Fruit fly (Drosophila melanogaster): ENCODE data around the gene CG34268.

The CG34268 gene

DNA sequence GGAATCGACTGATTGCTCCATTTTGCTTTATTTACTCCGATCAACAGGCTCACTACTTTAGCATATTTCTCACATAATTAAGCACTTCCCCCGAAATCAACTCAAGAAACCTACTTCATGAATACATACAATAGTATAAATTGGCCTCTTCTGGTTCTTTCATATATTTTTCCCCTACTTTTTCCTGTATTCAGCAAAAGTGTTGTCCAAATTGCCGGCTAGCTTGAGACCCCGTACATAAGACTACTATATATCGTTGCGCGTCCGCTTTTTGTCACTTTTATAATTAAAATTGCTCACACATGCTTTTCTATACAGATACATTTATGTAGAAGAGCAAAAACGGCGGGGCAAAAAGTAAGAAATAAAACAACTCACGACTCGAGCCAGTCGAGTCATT is 11.4 kb upstream of the CG34268 start:
- TF ChIP-seq psq (optimal IDR thresholded peaks at IDR 0.05) (no peak), usp (GFP tag; optimal IDR thresholded peaks at IDR 0.05) (no peak), Dll (optimal IDR thresholded peaks at IDR 0.05) (no peak), EcR (GFP tag; optimal IDR thresholded peaks at IDR 0.05) (no peak), CG8478 (optimal IDR thresholded peaks at IDR 0.05) (no peak), pan (optimal IDR thresholded peaks at IDR 0.05) (no peak)

DNA sequence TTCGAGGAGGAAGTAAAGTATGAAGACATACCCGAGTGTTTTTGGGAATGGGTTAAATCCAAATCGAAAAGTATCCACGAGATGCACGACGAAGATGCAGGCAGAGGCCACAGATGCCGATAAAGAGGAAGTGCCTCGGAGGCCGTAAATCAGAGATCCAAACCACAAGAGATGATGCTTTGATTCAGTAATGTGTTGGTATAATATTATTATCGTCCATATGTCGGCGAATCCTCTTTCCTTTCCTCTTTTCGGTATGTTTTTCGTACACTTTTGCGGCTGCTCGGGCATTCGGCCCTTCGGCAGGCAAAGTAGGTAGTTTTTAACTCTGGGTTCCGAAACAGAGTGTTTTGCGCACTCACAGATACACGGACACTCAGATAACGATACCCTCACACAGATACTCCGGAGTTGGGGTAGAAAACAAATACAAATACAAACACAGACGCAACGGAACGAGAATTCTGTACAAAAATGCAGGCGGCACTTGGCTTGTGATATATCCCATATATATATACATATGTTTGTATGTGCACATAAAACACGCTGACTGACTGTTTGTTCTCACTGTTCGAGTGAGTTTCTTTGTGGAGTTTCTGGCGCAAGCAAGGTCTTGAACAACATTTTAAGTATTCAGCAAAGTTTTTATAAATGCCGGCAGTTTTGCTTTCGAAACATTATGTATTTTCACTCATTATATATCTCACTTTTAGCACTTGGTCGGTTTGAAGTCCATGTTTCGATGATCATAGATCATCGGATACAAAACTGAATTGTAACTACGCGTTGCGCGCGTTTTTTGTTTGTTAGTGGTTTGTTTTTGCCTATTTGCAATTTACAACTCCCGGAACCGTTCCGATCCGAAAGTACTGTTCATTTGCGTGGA is 10.6 kb upstream of the CG34268 start:
- TF ChIP-seq EcR (GFP tag; optimal IDR thresholded peaks at IDR 0.05) (no peak), psq (optimal IDR thresholded peaks at IDR 0.05) (no peak), CG8478 (optimal IDR thresholded peaks at IDR 0.05) (no peak), pan (optimal IDR thresholded peaks at IDR 0.05) (no peak)

DNA sequence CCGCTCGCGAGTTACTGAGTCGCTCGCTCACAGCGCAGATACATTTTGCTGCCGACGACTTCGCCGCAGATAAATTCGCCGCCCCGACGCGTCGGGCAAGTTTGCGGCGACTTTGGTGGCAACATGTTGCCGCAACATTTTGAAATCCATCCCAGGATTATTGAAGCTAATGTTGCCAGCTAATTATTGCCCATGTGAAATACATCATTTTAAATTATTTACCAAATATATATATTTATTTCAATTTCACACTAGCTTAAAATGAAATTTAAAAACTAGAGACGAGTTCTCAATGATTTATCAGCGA is 10.0 kb upstream of the CG34268 start:
- TF ChIP-seq psq (optimal IDR thresholded peaks at IDR 0.05) (no peak), CG8478 (optimal IDR thresholded peaks at IDR 0.05) (no peak), Dll (optimal IDR thresholded peaks at IDR 0.05) (no peak), usp (GFP tag; optimal IDR thresholded peaks at IDR 0.05) (no peak), EcR (GFP tag; optimal IDR thresholded peaks at IDR 0.05) (no peak), pan (optimal IDR thresholded peaks at IDR 0.05) (no peak)

DNA sequence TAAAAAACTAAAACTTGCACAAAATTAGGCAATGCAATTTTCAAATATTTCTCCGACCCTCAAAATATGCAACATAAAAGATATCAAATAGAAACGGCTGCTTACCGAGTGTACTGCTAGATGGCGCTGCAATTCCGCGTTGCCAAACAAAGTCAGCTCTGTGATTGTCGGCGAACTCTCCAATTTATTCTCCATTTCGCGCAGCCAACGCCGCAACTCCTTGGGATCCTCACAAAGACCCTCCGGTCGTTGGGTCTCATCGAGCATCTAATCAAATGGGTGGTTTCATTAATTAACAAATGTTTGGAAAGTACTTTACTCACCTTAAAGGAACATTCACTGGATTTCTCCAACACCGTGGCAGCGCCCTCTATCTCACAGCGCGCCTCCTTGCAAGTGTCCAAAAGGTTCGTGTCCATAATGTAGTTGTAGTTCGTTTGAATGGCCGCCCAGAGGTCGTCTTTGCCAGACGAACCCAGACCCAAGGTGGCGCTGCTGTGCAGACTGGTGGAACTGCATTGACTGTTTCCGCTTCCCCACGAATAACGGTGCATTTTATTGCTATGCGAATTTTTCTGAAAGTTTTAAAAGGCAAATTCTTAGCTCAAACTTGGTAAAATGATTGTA is 5.1 kb downstream of the CG34268 start:
- no peak for TF ChIP-seq usp (GFP tag; optimal IDR thresholded peaks at IDR 0.05)

DNA sequence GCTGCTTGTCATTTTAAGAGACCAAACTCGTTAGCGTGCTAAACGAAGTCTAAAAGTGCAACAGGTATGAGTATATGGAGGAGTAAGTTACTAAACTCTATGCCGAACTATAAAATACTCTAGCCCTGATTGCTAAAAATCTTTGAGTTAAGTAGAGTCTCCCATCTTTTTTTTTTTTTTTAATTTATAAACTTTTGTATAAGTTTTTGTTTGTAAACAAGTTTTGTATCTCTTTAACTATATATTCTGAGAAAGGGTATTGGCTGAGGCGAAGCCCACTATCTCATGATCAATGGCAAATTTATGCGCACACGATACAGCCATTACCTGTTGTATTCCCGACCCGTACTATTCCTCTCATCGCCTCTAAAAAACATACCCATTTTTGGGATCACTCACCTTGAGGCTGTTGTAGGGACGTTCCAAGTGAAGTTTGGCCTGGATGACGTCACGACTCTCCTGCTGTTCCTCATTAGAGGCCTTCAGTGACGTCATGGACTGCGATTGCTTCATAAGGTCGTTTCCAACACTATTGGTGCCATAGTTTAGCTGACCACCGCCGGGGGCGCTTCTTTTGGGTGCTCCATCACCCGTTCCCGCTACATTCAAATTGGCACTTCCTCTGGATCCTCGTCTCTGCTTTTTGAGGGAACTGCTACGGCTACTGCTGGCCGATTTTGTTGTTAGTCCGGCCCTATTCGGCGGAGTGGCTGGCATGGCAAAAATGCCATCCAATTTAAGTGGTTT is 7.0 kb downstream of the CG34268 start:
- TF ChIP-seq psq (optimal IDR thresholded peaks at IDR 0.05) (no peak), usp (GFP tag; optimal IDR thresholded peaks at IDR 0.05) (no peak), pan (optimal IDR thresholded peaks at IDR 0.05) (no peak), EcR (GFP tag; optimal IDR thresholded peaks at IDR 0.05) (no peak), CG8478 (optimal IDR thresholded peaks at IDR 0.05) (no peak), Dll (optimal IDR thresholded peaks at IDR 0.05) (no peak)

DNA sequence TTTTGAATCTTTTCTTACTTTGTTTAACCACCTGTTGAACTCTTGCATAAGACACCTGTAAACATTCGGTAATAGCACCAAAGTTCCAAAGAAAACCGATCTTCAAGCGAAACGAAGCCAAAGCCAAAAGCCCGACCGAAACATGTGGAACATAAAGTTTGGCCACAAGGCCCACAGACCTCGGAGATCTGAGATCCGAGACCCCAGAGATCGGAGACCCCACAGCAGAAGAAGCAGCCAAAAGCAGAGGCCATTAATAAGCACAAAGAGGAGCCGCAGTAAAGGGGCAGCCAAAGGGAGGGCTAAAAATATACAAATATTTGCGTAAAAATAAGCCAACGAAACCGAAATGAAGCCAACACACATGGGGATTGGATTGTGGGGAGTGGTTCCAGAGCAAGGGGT is 10.1 kb downstream of the CG34268 start:
- TF ChIP-seq EcR (GFP tag; optimal IDR thresholded peaks at IDR 0.05): peak in 1 of 2 experiments; percentile 42
- TF ChIP-seq psq (optimal IDR thresholded peaks at IDR 0.05): no peak

DNA sequence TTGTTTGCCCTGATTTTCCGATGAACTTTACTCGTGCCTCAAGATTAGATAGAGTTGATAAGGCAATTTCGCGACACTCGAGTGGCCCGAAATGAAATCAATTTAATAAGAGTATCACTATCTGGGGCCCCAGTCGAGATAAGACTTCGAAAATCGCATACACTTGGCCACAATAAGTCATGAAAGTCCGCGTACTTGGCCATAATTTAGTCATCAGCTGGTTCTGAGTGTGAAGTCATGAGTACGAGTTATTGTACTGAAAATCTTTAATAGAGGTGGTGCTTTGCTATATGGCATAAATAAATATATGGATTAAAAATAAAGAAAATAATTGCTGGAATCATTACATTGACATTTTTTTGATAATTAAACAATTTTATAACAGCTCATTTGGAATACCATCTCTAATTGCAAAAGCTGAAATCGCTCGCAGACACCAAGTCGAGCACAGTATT is 11.0 kb downstream of the CG34268 start:
- TF ChIP-seq CG8478 (optimal IDR thresholded peaks at IDR 0.05): no peak
- no peak for TF ChIP-seq psq (optimal IDR thresholded peaks at IDR 0.05)
- no peak for TF ChIP-seq usp (GFP tag; optimal IDR thresholded peaks at IDR 0.05)
- no peak for TF ChIP-seq EcR (GFP tag; optimal IDR thresholded peaks at IDR 0.05)
- TF ChIP-seq Dll (optimal IDR thresholded peaks at IDR 0.05): no peak
- TF ChIP-seq pan (optimal IDR thresholded peaks at IDR 0.05): no peak

DNA sequence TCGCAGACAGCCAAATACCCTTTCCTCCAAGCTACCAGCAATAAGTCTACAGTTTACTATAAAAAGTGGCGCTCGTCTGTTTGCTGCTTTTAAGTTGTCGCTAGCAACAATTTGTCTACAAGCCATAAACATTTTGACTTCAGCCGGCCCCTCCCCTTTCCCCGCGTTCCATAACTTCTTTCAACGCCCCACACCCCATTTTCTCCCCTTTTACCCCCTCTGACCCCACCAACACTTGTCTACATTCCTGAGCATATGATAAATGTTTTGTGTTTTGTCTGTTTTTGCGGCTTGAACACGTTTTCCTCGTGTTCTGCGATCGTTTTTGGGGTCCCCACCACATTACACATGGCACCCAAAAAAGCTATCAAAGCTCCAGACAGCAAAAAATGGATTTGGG is 12.9 kb downstream of the CG34268 start:
- TF ChIP-seq CG8478 (optimal IDR thresholded peaks at IDR 0.05): no peak
- no peak for TF ChIP-seq pan (optimal IDR thresholded peaks at IDR 0.05)

DNA sequence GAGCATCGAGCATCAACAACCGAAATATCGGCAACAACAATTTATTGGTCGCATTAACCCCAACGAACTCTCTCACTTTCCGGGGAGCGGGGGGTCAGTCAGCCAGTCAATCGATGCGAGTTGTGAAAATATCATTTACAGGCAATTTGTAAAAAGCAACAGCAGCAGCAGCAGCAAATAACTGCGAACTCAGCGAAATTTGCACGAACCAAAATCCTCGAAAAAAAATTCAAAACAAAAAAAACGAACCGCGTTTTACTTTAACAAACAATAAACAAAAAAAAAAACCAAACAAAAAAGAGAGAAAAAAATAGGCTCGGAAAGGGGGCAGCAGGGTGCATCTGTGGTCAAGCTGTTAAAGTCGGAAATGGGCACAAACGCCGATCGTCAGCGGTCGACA is 14.8 kb downstream of the CG34268 start:
- no peak for TF ChIP-seq pan (optimal IDR thresholded peaks at IDR 0.05)
- TF ChIP-seq psq (optimal IDR thresholded peaks at IDR 0.05): no peak
- TF ChIP-seq EcR (GFP tag; optimal IDR thresholded peaks at IDR 0.05): no peak
- TF ChIP-seq Dll (optimal IDR thresholded peaks at IDR 0.05): no peak
- TF ChIP-seq usp (GFP tag; optimal IDR thresholded peaks at IDR 0.05): no peak
- no peak for TF ChIP-seq CG8478 (optimal IDR thresholded peaks at IDR 0.05)

DNA sequence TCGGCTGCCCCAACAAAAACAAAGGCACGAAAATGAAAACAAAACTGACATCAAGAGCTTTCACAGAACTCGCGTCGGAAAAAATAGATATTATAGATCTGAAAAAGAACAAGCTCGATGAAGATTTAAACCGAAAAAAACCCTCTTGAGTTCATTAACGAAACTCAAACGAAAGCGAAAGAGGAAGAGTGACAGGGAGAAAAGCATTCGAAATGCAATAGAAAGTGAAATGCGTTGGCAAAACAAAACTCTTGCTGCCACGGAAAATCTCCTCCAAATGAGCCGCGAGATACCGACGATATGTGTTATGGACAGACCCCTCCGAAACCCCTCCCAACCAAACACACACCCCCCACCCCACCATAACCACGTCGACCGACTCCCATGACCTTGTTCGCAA is 15.8 kb downstream of the CG34268 start:
- TF ChIP-seq CG8478 (optimal IDR thresholded peaks at IDR 0.05) (no peak), Dll (optimal IDR thresholded peaks at IDR 0.05) (no peak), pan (optimal IDR thresholded peaks at IDR 0.05) (no peak), EcR (GFP tag; optimal IDR thresholded peaks at IDR 0.05) (no peak), usp (GFP tag; optimal IDR thresholded peaks at IDR 0.05) (no peak), psq (optimal IDR thresholded peaks at IDR 0.05) (no peak)

DNA sequence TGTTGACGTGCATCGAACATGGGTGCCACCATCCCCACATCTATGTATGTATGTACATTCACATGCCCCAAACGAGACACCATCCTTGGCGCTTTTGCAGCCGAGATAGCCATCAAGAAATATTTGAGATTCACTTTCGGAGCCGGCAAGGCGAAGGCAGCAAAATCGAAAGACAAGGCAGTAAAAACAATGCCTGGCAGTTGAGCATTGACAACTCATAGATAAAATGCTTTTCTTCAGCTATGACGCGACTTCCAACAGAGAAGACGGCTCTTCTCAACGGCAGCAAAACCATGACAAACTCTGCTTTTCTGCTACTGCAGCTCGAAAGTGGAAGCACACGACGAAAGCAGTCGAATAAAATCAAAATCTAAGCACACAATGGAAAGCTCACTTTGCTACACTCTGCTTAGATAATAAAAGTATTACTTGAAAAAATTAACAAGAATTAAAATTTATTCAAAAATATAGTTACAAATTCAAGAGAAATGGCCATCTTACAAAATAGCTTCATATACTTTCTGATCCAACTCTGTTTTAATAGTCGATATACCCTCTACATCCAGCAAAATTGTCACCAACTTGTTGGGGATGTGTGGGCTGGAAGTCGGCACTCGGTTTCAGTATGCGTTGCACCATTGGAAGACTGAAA is 16.3 kb downstream of the CG34268 start:
- TF ChIP-seq pan (optimal IDR thresholded peaks at IDR 0.05) (no peak), CG8478 (optimal IDR thresholded peaks at IDR 0.05) (no peak), psq (optimal IDR thresholded peaks at IDR 0.05) (no peak), Dll (optimal IDR thresholded peaks at IDR 0.05) (no peak), usp (GFP tag; optimal IDR thresholded peaks at IDR 0.05) (no peak), EcR (GFP tag; optimal IDR thresholded peaks at IDR 0.05) (no peak)
